Fruit fly (Drosophila melanogaster) whole organism, embryonic: Measurements from ENCODE around the gene CG32706.

Experiments
- Aef1 ChIP-seq: fragments of 200-800 bp; sonication (Bioruptor generic); IDR thresholded peaks from 3 replicates; pipeline ENCODE4 v1.3.6; 2022; ENCODE audit warnings: missing biosample characterization, missing genetic modification characterization
- Awh ChIP-seq: fragments of 200-800 bp; sonication (Bioruptor generic); IDR thresholded peaks from 2 replicates; pipeline ENCODE4, ENCODE4 v1.3.6; 2022; ENCODE audit warnings: missing biosample characterization, missing genetic modification characterization
- CG10267 ChIP-seq: fragments of 200-800 bp; sonication (Bioruptor generic); optimal IDR thresholded peaks from 2 replicates; lab custom pipeline; 2018; ENCODE audit warnings: missing biosample characterization, mild to moderate bottlenecking, missing genetic modification characterization, moderate library complexity
- CG10462 ChIP-seq: fragments of 200-800 bp; sonication (Bioruptor generic); optimal IDR thresholded peaks from 2 replicates; lab custom pipeline; 2016; ENCODE audit warnings: missing biosample characterization, missing genetic modification characterization
- CG11398 ChIP-seq: fragments of 200-800 bp; sonication (Bioruptor generic); optimal IDR thresholded peaks from 2 replicates; lab custom pipeline; 2016; ENCODE audit warnings: missing biosample characterization, missing genetic modification characterization
- CG11723 ChIP-seq: fragments of 200-800 bp; sonication (Bioruptor generic); optimal IDR thresholded peaks from 2 replicates; lab custom pipeline; 2017; ENCODE audit warnings: missing biosample characterization, mild to moderate bottlenecking, missing genetic modification characterization
- CG13894 ChIP-seq: fragments of 200-800 bp; sonication (Bioruptor generic); optimal IDR thresholded peaks from 3 replicates; lab custom pipeline; 2018; ENCODE audit warnings: missing biosample characterization, mild to moderate bottlenecking, missing genetic modification characterization, moderate library complexity
- CG14441 ChIP-seq: fragments of 200-800 bp; sonication (Bioruptor generic); IDR thresholded peaks from 2 replicates; pipeline ENCODE4 v1.3.6; 2022; ENCODE audit warnings: missing biosample characterization, missing genetic modification characterization
- CG14860 ChIP-seq: fragments of 200-800 bp; sonication (Bioruptor generic); IDR thresholded peaks from 3 replicates; pipeline ENCODE4 v1.3.6; 2022; ENCODE audit warnings: missing biosample characterization, missing genetic modification characterization; ENCODE audit not compliant: partially characterized antibody
- CG14965 ChIP-seq: fragments of 200-800 bp; sonication (Bioruptor generic); optimal IDR thresholded peaks from 2 replicates; lab custom pipeline; 2016; ENCODE audit warnings: missing biosample characterization, missing genetic modification characterization, borderline replicate concordance
- CG15073 ChIP-seq: fragments of 200-800 bp; sonication (Bioruptor generic); optimal IDR thresholded peaks from 2 replicates; lab custom pipeline; 2016; ENCODE audit warnings: missing biosample characterization, missing genetic modification characterization
- CG1529 ChIP-seq: fragments of 200-800 bp; sonication (Bioruptor generic); optimal IDR thresholded peaks from 3 replicates; lab custom pipeline; 2018; ENCODE audit warnings: missing biosample characterization, missing genetic modification characterization
- CG1602 ChIP-seq: fragments of 200-800 bp; sonication (Bioruptor generic); optimal IDR thresholded peaks from 3 replicates; lab custom pipeline; 2016; ENCODE audit warnings: missing biosample characterization, missing genetic modification characterization
- CG16813 ChIP-seq: fragments of 200-800 bp; sonication (Bioruptor generic); IDR thresholded peaks from 3 replicates; pipeline ENCODE4 v1.3.6; 2022; ENCODE audit warnings: missing biosample characterization, missing genetic modification characterization; ENCODE audit not compliant: partially characterized antibody
- CG17385 ChIP-seq: fragments of 200-800 bp; sonication (Bioruptor generic); optimal IDR thresholded peaks from 3 replicates; lab custom pipeline; 2018; ENCODE audit warnings: missing biosample characterization, mild to moderate bottlenecking, missing genetic modification characterization
- CG3281 ChIP-seq: fragments of 200-800 bp; sonication (Bioruptor generic); optimal IDR thresholded peaks from 3 replicates; lab custom pipeline; 2017; ENCODE audit warnings: missing biosample characterization, mild to moderate bottlenecking, missing genetic modification characterization
- CG33557 ChIP-seq: fragments of 200-800 bp; sonication (Bioruptor generic); optimal IDR thresholded peaks from 2 replicates; lab custom pipeline; 2019; ENCODE audit warnings: missing biosample characterization, mild to moderate bottlenecking, missing genetic modification characterization, moderate library complexity
- CG3847 ChIP-seq: fragments of 200-800 bp; sonication (Bioruptor generic); IDR thresholded peaks from 2 replicates; pipeline ENCODE4 v1.3.6; 2022; ENCODE audit warnings: missing biosample characterization, missing genetic modification characterization
- CG6683 ChIP-seq: fragments of 200-800 bp; sonication (Bioruptor generic); optimal IDR thresholded peaks from 2 replicates; lab custom pipeline; 2017; ENCODE audit warnings: missing biosample characterization, mild to moderate bottlenecking, missing genetic modification characterization, missing genetic modification reagents
- CG6765 ChIP-seq: fragments of 200-800 bp; sonication (Bioruptor generic); optimal IDR thresholded peaks from 3 replicates; lab custom pipeline; 2017; ENCODE audit warnings: missing biosample characterization, mild to moderate bottlenecking, missing genetic modification characterization
- CG6813 ChIP-seq: fragments of 200-800 bp; sonication (Bioruptor generic); optimal IDR thresholded peaks from 2 replicates; lab custom pipeline; 2017; ENCODE audit warnings: missing biosample characterization, missing genetic modification characterization, mild to moderate bottlenecking, moderate library complexity, missing genetic modification reagents
- CG7357 ChIP-seq: fragments of 200-800 bp; sonication (Bioruptor generic); IDR thresholded peaks from 3 replicates; pipeline ENCODE4 v1.3.6; 2022; ENCODE audit warnings: missing biosample characterization, missing genetic modification characterization
- CG7745 ChIP-seq: fragments of 200-800 bp; sonication (Bioruptor generic); optimal IDR thresholded peaks from 2 replicates; lab custom pipeline; 2018; ENCODE audit warnings: missing biosample characterization, mild to moderate bottlenecking, missing genetic modification characterization, moderate library complexity
- CG9609 ChIP-seq: fragments of 200-800 bp; sonication (Bioruptor generic); optimal IDR thresholded peaks from 3 replicates; lab custom pipeline; 2016; ENCODE audit warnings: missing biosample characterization, missing genetic modification characterization
- CG9727 ChIP-seq: fragments of 200-800 bp; sonication (Bioruptor generic); optimal IDR thresholded peaks from 3 replicates; lab custom pipeline; 2017; ENCODE audit warnings: missing biosample characterization, mild to moderate bottlenecking, missing genetic modification characterization
- CG9817 ChIP-seq: fragments of 200-800 bp; sonication (Bioruptor generic); optimal IDR thresholded peaks from 2 replicates; lab custom pipeline; 2018; ENCODE audit warnings: missing biosample characterization, mild to moderate bottlenecking, missing genetic modification characterization, moderate library complexity
- CkIIα-i1 ChIP-seq: fragments of 200-800 bp; sonication (Bioruptor generic); IDR thresholded peaks from 2 replicates; pipeline ENCODE4 v1.3.6; 2022; ENCODE audit warnings: missing biosample characterization, missing genetic modification characterization
- HLH54F ChIP-seq: fragments of 200-800 bp; sonication (Bioruptor generic); optimal IDR thresholded peaks from 3 replicates; lab custom pipeline; 2016; ENCODE audit warnings: missing biosample characterization, missing genetic modification characterization
- Hr51 ChIP-seq, 2 experiments: fragments of 200-800 bp; sonication (Bioruptor generic); optimal IDR thresholded peaks; 2 replicates in 1 of 2; 3 replicates in 1 of 2; lab custom pipeline; 2016 to 2018; ENCODE audit warnings: missing biosample characterization in 2 of 2, missing genetic modification characterization in 2 of 2, mild to moderate bottlenecking in 1 of 2, moderate library complexity in 1 of 2
- Poxn ChIP-seq: fragments of 200-800 bp; sonication (Bioruptor generic); IDR thresholded peaks from 2 replicates; pipeline ENCODE4 v1.3.6; 2022; ENCODE audit warnings: missing biosample characterization, missing genetic modification characterization
- Sin3A ChIP-seq: fragments of >200 bp; optimal IDR thresholded peaks from 2 replicates; lab custom pipeline; 2018
- Sry-β ChIP-seq: fragments of 200-800 bp; sonication (Bioruptor generic); optimal IDR thresholded peaks from 2 replicates; lab custom pipeline; 2018; ENCODE audit warnings: missing biosample characterization, mild to moderate bottlenecking, missing genetic modification characterization, moderate library complexity
- Trl ChIP-seq, 3 experiments: fragments of >200 bp in 2 of 3; fragments of 200-800 bp in 1 of 3; sonication (Bioruptor generic) in 1 of 3; optimal IDR thresholded peaks; 2 replicates in 1 of 3; 3 replicates in 2 of 3; lab custom pipeline; 2016 to 2017; ENCODE audit warnings: missing biosample characterization in 1 of 3, missing genetic modification characterization in 1 of 3
- bab2 ChIP-seq: fragments of 200-800 bp; sonication (Bioruptor generic); optimal IDR thresholded peaks from 2 replicates; lab custom pipeline; 2016; ENCODE audit warnings: missing biosample characterization, missing genetic modification characterization
- cad ChIP-seq: fragments of >200 bp; optimal IDR thresholded peaks from 2 replicates; lab custom pipeline; 2017; ENCODE audit warnings: missing biosample characterization, missing genetic modification characterization
- crol ChIP-seq: fragments of 200-800 bp; sonication (Bioruptor generic); IDR thresholded peaks from 2 replicates; pipeline ENCODE4 v1.3.6; 2022; ENCODE audit warnings: missing biosample characterization, missing genetic modification characterization
- dimm ChIP-seq: fragments of 200-800 bp; sonication (Bioruptor generic); IDR thresholded peaks from 2 replicates; pipeline ENCODE4 v1.3.6; 2022; ENCODE audit warnings: missing biosample characterization, missing genetic modification characterization
- hb ChIP-seq: fragments of 200-800 bp; sonication (Bioruptor generic); IDR thresholded peaks from 3 replicates; pipeline ENCODE4 v1.3.6; 2022; ENCODE audit warnings: missing biosample characterization, missing genetic modification characterization; ENCODE audit not compliant: partially characterized antibody
- her ChIP-seq: fragments of 200-800 bp; sonication (Bioruptor generic); optimal IDR thresholded peaks from 2 replicates; lab custom pipeline; 2016; ENCODE audit warnings: missing biosample characterization, missing genetic modification characterization
- mam ChIP-seq: fragments of 200-800 bp; sonication (Bioruptor generic); optimal IDR thresholded peaks from 3 replicates; lab custom pipeline; 2016; ENCODE audit warnings: missing biosample characterization, missing genetic modification characterization
- nom ChIP-seq: fragments of 200-800 bp; sonication (Bioruptor generic); optimal IDR thresholded peaks from 2 replicates; lab custom pipeline; 2017; ENCODE audit warnings: missing biosample characterization, missing genetic modification characterization, mild to moderate bottlenecking, moderate library complexity, missing genetic modification reagents
- pfk ChIP-seq: fragments of 200-800 bp; sonication (Bioruptor generic); optimal IDR thresholded peaks from 2 replicates; lab custom pipeline; 2018; ENCODE audit warnings: missing biosample characterization, mild to moderate bottlenecking, missing genetic modification characterization, moderate library complexity
- rib ChIP-seq: fragments of 200-800 bp; sonication (Bioruptor generic); IDR thresholded peaks from 2 replicates; pipeline ENCODE4 v1.3.6; 2022; ENCODE audit warnings: missing biosample characterization, missing genetic modification characterization
- scrt ChIP-seq: fragments of 200-800 bp; sonication (Bioruptor generic); optimal IDR thresholded peaks from 2 replicates; lab custom pipeline; 2018; ENCODE audit warnings: missing biosample characterization, mild to moderate bottlenecking, missing genetic modification characterization, moderate library complexity
- sob ChIP-seq: fragments of 200-800 bp; sonication (Bioruptor generic); IDR thresholded peaks from 2 replicates; pipeline ENCODE4 v1.3.6; 2022; ENCODE audit warnings: missing biosample characterization, missing genetic modification characterization
- ssp ChIP-seq: fragments of 200-800 bp; sonication (Bioruptor generic); IDR thresholded peaks from 2 replicates; pipeline ENCODE4 v1.3.6; 2022; ENCODE audit warnings: missing biosample characterization, missing genetic modification characterization
- tin ChIP-seq: fragments of 200-800 bp; sonication (Bioruptor generic); optimal IDR thresholded peaks from 3 replicates; lab custom pipeline; 2016; ENCODE audit warnings: missing biosample characterization, missing genetic modification characterization
- vnd ChIP-seq: fragments of 200-800 bp; sonication (Bioruptor generic); IDR thresholded peaks from 3 replicates; pipeline ENCODE4 v1.3.6; 2022; ENCODE audit warnings: missing biosample characterization, missing genetic modification characterization; ENCODE audit not compliant: partially characterized antibody
- wdn ChIP-seq: fragments of 200-800 bp; sonication (Bioruptor generic); IDR thresholded peaks from 2 replicates; pipeline ENCODE4 v1.3.6; 2022; ENCODE audit warnings: missing biosample characterization, missing genetic modification characterization

The CG32706 gene

dm6 chrX:9047725-9048384, 39.1 kb upstream of the CG32706 start (continued):
- TF ChIP-seq Poxn (no peak), crol (peak; percentile 99), her (GFP tag; lab: Kevin White, UChicago) (no peak), ssp (0 out of 2 replicates have a peak, but pooled peaks have one; percentile 22), CG10462 (GFP tag; lab: Kevin White, UChicago) (no peak), CG11398 (no peak), Sry-β (GFP tag; lab: Kevin White, UChicago) (no peak), Sin3A (lab: Kevin White, UChicago) (no peak), CG13894 (tag; lab: Kevin White, UChicago) (no peak), vnd (no peak), CG33557 (GFP tag; lab: Kevin White, UChicago) (peak; percentile 88), Hr51 (GFP tag; optimal IDR thresholded peaks at IDR 0.05; lab: Kevin White, UChicago) (peak in 1 of 2 experiments; percentile 80), CG14860 (GFP tag; lab: Robert Waterston, UW) (no peak), CG1602 (GFP tag; lab: Kevin White, UChicago) (peak; percentile 67), CG7745 (tag; lab: Kevin White, UChicago) (no peak), CG9609 (GFP tag; lab: Kevin White, UChicago) (no peak), mam (GFP tag; lab: Kevin White, UChicago) (no peak), HLH54F (GFP tag; lab: Kevin White, UChicago) (no peak), bab2 (peak; percentile 1), CG14965 (GFP tag; lab: Kevin White, UChicago) (no peak), wdn (no peak), Trl (optimal IDR thresholded peaks at IDR 0.05; lab: Kevin White, UChicago) (peak in 1 of 2 experiments; percentile 8), Trl (GFP tag; optimal IDR thresholded peaks at IDR 0.05; lab: Kevin White, UChicago) (no peak), CG3847 (peak; percentile 8; the same call in 1 of the 2 replicates), CG14441 (no peak), dimm (no peak), CG9817 (tag; lab: Kevin White, UChicago) (peak; percentile 12), cad (GFP tag; lab: Kevin White, UChicago) (no peak), CG11723 (GFP tag; lab: Kevin White, UChicago) (peak; percentile 31), CG6813 (peak; percentile 26), tin (GFP tag; lab: Kevin White, UChicago) (peak; percentile 44), CkIIα-i1 (no peak), CG16813 (GFP tag; lab: Robert Waterston, UW) (no peak), nom (GFP tag; lab: Kevin White, UChicago) (peak; percentile 71), CG15073 (GFP tag; lab: Kevin White, UChicago) (no peak), scrt (GFP tag; lab: Kevin White, UChicago) (no peak), CG17385 (GFP tag; lab: Kevin White, UChicago) (peak; percentile 80), CG6683 (GFP tag; lab: Kevin White, UChicago) (no peak), CG6765 (no peak), CG1529 (GFP tag; lab: Kevin White, UChicago) (peak; percentile 73), Awh (GFP tag; lab: Robert Waterston, UW) (peak; percentile 31; the same call in 1 of the 2 replicates), CG10267 (tag; lab: Kevin White, UChicago) (peak; percentile 81), CG9727 (GFP tag; lab: Kevin White, UChicago) (peak; percentile 70), pfk (GFP tag; lab: Kevin White, UChicago) (no peak), sob (GFP tag; lab: Robert Waterston, UW) (no peak), CG3281 (GFP tag; lab: Kevin White, UChicago) (no peak), Aef1 (GFP tag; lab: Robert Waterston, UW) (no peak), hb (GFP tag; lab: Robert Waterston, UW) (no peak), CG7357 (GFP tag; lab: Robert Waterston, UW) (0 out of 3 replicates have a peak, but pooled peaks have one; percentile 10), rib (GFP tag; lab: Robert Waterston, UW) (0 out of 2 replicates have a peak, but pooled peaks have one; percentile 48)
